Fruit fly (Drosophila melanogaster): Measurements from ENCODE around the gene CG33235.

- TF ChIP-seq Sin3A (optimal IDR thresholded peaks at IDR 0.05): no peak
- TF ChIP-seq ttk (optimal IDR thresholded peaks at IDR 0.05): no peak
- no peak for TF ChIP-seq h (optimal IDR thresholded peaks at IDR 0.05)
Measured at dm6 chrX:11492205-11492604, 832 bp upstream of the CG33235 start.
